Worm (Caenorhabditis elegans): ENCODE measurements around the gene W02F12.2.

The W02F12.2 gene

ce11 chrV:6669520-6669919, 27.9 kb downstream of the W02F12.2 start, which contains the start of gene cest-28:
Gene cest-28, plus strand, starts transcription at chrV:6669820.
- no peak for TF ChIP-seq sea-1 (GFP tag; conservative IDR thresholded peaks at IDR 0.05)
- TF ChIP-seq ceh-36 (tag; optimal IDR thresholded peaks at IDR 0.05): no peak

DNA sequence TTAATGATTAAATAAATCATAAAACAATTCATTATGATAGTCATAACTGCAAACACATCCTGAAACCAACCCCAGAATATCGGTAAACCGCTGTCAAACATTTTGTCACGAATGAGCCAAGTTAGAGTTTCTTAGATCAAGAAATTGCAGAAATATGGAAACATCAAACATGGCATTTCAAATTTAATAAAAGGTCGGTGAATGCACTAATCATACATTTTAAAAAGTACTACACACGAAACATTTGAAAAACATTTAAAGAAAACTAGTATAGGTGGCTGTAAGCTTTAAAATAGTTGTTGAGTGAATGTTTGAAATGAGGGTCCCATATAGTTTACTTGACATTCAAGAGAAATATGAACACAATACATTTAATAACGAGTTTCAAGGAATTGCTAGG, 28.7 kb downstream of the W02F12.2 start, which contains the start of gene str-180:
str-180 (minus strand) TSS at position 101 of the 400 bp plus-strand sequence.
- TF ChIP-seq sea-1 (GFP tag; conservative IDR thresholded peaks at IDR 0.05): no peak
- TF ChIP-seq ceh-13 (GFP tag; optimal IDR thresholded peaks at IDR 0.05): no peak
- no peak for TF ChIP-seq tra-4 (tag; optimal IDR thresholded peaks at IDR 0.05)
- TF ChIP-seq hmg-4 (GFP tag; optimal IDR thresholded peaks at IDR 0.05): no peak
- no peak for TF ChIP-seq F13C5.2 (tag; optimal IDR thresholded peaks at IDR 0.05)
- TF ChIP-seq B0310.2 (tag; optimal IDR thresholded peaks at IDR 0.05): no peak
- no peak for TF ChIP-seq hnd-1 (tag; optimal IDR thresholded peaks at IDR 0.05)
- TF ChIP-seq ets-7 (tag; optimal IDR thresholded peaks at IDR 0.05): no peak
- no peak for TF ChIP-seq tbx-11 (GFP tag; IDR thresholded peaks at IDR 0.05)
- TF ChIP-seq flt-1 (GFP tag; IDR thresholded peaks at IDR 0.05): no peak
- TF ChIP-seq scrt-1 (GFP tag; IDR thresholded peaks at IDR 0.05): no peak
- TF ChIP-seq hmbx-1 (tag; optimal IDR thresholded peaks at IDR 0.05): no peak
- TF ChIP-seq tbx-37 (GFP tag; conservative IDR thresholded peaks at IDR 0.05): no peak
- TF ChIP-seq ceh-36 (tag; optimal IDR thresholded peaks at IDR 0.05): no peak
- TF ChIP-seq pes-1 (GFP tag; IDR thresholded peaks at IDR 0.05): no peak
- TF ChIP-seq ama-1 (optimal IDR thresholded peaks at IDR 0.05): no peak

ce11 chrV:6666557-6666956, 30.9 kb downstream of the W02F12.2 start:
- TF ChIP-seq flt-1 (GFP tag; IDR thresholded peaks at IDR 0.05): no peak
- TF ChIP-seq tra-4 (tag; optimal IDR thresholded peaks at IDR 0.05): no peak
- TF ChIP-seq sea-1 (GFP tag; conservative IDR thresholded peaks at IDR 0.05): no peak
- TF ChIP-seq hmbx-1 (tag; optimal IDR thresholded peaks at IDR 0.05): no peak
- TF ChIP-seq hmg-4 (GFP tag; optimal IDR thresholded peaks at IDR 0.05): no peak
- TF ChIP-seq aly-1 (tag; optimal IDR thresholded peaks at IDR 0.05): no peak
- no peak for TF ChIP-seq scrt-1 (GFP tag; IDR thresholded peaks at IDR 0.05)
- TF ChIP-seq hnd-1 (tag; optimal IDR thresholded peaks at IDR 0.05): no peak
- no peak for TF ChIP-seq ets-7 (tag; optimal IDR thresholded peaks at IDR 0.05)
- TF ChIP-seq tbx-11 (GFP tag; IDR thresholded peaks at IDR 0.05): no peak

DNA sequence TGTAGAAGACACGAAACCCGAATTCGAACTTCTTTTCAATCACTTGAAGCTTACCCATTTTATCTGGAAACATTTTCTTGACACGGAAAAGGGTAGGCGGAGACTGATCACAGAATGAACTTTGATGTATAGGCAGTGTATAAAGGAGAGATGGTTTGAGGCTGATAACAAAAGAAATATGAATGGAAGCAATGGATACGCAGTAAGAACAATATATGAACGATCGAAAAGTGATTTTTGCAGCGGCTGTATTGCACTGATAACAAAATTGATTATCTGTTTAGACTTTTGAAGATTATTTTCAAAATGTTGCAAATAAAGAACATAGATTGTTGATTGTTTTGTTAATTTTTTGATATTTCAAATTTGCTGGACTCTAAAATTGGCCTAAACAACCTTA, 31.7 kb downstream of the W02F12.2 start, which contains the start of gene pmp-5:
pmp-5 (minus strand) TSS at position 63 of the 400 bp plus-strand sequence.
- no peak for TF ChIP-seq tbx-11 (GFP tag; IDR thresholded peaks at IDR 0.05)
- TF ChIP-seq scrt-1 (GFP tag; IDR thresholded peaks at IDR 0.05): no peak
- TF ChIP-seq sea-1 (GFP tag; conservative IDR thresholded peaks at IDR 0.05): no peak
- TF ChIP-seq aly-1 (tag; optimal IDR thresholded peaks at IDR 0.05): no peak
- no peak for TF ChIP-seq ceh-36 (tag; optimal IDR thresholded peaks at IDR 0.05)
- no peak for TF ChIP-seq hnd-1 (tag; optimal IDR thresholded peaks at IDR 0.05)
- no peak for TF ChIP-seq hmbx-1 (tag; optimal IDR thresholded peaks at IDR 0.05)
- no peak for TF ChIP-seq ceh-13 (GFP tag; optimal IDR thresholded peaks at IDR 0.05)
- TF ChIP-seq B0310.2 (tag; optimal IDR thresholded peaks at IDR 0.05): no peak
- TF ChIP-seq tra-4 (tag; optimal IDR thresholded peaks at IDR 0.05): no peak
- no peak for TF ChIP-seq pes-1 (GFP tag; IDR thresholded peaks at IDR 0.05)
- TF ChIP-seq ama-1 (optimal IDR thresholded peaks at IDR 0.05): no peak
- no peak for TF ChIP-seq F13C5.2 (tag; optimal IDR thresholded peaks at IDR 0.05)
- TF ChIP-seq ets-7 (tag; optimal IDR thresholded peaks at IDR 0.05): no peak
- TF ChIP-seq flt-1 (GFP tag; IDR thresholded peaks at IDR 0.05): no peak
- TF ChIP-seq hmg-4 (GFP tag; optimal IDR thresholded peaks at IDR 0.05): no peak
- no peak for TF ChIP-seq tbx-37 (GFP tag; conservative IDR thresholded peaks at IDR 0.05)

- no peak for TF ChIP-seq ceh-13 (GFP tag; optimal IDR thresholded peaks at IDR 0.05)
- no peak for TF ChIP-seq aly-1 (tag; optimal IDR thresholded peaks at IDR 0.05)
- TF ChIP-seq ets-7 (tag; optimal IDR thresholded peaks at IDR 0.05): no peak
- TF ChIP-seq B0310.2 (tag; optimal IDR thresholded peaks at IDR 0.05): no peak
- no peak for TF ChIP-seq tbx-11 (GFP tag; IDR thresholded peaks at IDR 0.05)
- TF ChIP-seq flt-1 (GFP tag; IDR thresholded peaks at IDR 0.05): no peak
- no peak for TF ChIP-seq scrt-1 (GFP tag; IDR thresholded peaks at IDR 0.05)
- TF ChIP-seq hmbx-1 (tag; optimal IDR thresholded peaks at IDR 0.05): no peak
- no peak for TF ChIP-seq ama-1 (optimal IDR thresholded peaks at IDR 0.05)
- TF ChIP-seq hnd-1 (tag; optimal IDR thresholded peaks at IDR 0.05): no peak
- TF ChIP-seq tbx-37 (GFP tag; conservative IDR thresholded peaks at IDR 0.05): no peak
- TF ChIP-seq tra-4 (tag; optimal IDR thresholded peaks at IDR 0.05): no peak
Observed at ce11 chrV:6662505-6662904, 34.9 kb downstream of the W02F12.2 start.

DNA sequence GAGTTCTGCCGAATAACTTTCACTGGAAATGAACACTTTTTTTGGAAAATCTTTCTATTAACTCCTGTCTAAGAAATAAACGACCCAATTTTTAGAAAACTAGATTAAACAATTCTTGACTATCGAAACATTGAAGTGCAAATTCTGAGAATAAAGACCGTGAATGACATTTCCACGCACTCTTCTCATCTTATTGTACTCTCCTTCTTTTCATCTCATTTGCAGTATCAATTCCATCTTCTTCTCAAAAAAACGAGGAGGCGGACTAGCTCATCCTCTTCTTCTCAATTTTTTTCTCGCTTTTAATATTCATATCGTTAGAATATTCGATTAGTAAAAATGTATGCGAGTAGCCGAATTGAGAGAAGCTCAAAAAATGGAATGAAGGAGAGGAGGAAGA, 35.8 kb downstream of the W02F12.2 start:
- TF ChIP-seq hmg-4 (GFP tag; optimal IDR thresholded peaks at IDR 0.05) (no peak), F13C5.2 (tag; optimal IDR thresholded peaks at IDR 0.05) (no peak), sea-1 (GFP tag; conservative IDR thresholded peaks at IDR 0.05) (no peak), ceh-36 (tag; optimal IDR thresholded peaks at IDR 0.05) (no peak), ceh-13 (GFP tag; optimal IDR thresholded peaks at IDR 0.05) (no peak), scrt-1 (GFP tag; IDR thresholded peaks at IDR 0.05) (no peak), ets-7 (tag; optimal IDR thresholded peaks at IDR 0.05) (no peak), tbx-37 (GFP tag; conservative IDR thresholded peaks at IDR 0.05) (no peak), hmbx-1 (tag; optimal IDR thresholded peaks at IDR 0.05) (no peak), pes-1 (GFP tag; IDR thresholded peaks at IDR 0.05) (no peak), tbx-11 (GFP tag; IDR thresholded peaks at IDR 0.05) (no peak), B0310.2 (tag; optimal IDR thresholded peaks at IDR 0.05) (no peak), flt-1 (GFP tag; IDR thresholded peaks at IDR 0.05) (no peak), tra-4 (tag; optimal IDR thresholded peaks at IDR 0.05) (no peak), aly-1 (tag; optimal IDR thresholded peaks at IDR 0.05) (no peak)

DNA sequence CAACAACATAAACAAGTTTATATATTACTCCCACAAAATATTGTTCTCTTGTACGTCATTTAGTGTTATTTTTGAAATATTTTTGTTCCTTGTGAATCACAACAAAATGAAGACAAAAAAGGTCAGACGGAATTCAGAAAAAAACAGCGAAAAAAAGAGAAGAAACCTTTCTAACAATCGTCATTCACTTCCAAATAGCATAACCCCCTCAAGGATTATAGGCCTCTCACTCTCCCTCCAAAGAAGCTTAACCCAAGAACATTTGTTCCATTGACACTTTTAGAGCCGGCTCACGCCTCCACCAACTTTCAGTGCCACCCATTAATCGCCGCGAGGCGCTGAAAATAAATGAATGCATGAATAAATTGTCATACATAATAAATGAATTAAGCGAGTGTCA, 37.9 kb downstream of the W02F12.2 start:
- TF ChIP-seq ceh-36 (tag; optimal IDR thresholded peaks at IDR 0.05) (no peak), pes-1 (GFP tag; IDR thresholded peaks at IDR 0.05) (no peak), scrt-1 (GFP tag; IDR thresholded peaks at IDR 0.05) (no peak), tbx-37 (GFP tag; conservative IDR thresholded peaks at IDR 0.05) (no peak), ceh-13 (GFP tag; optimal IDR thresholded peaks at IDR 0.05) (no peak), B0310.2 (tag; optimal IDR thresholded peaks at IDR 0.05) (no peak), aly-1 (tag; optimal IDR thresholded peaks at IDR 0.05) (no peak), sea-1 (GFP tag; conservative IDR thresholded peaks at IDR 0.05) (no peak), tra-4 (tag; optimal IDR thresholded peaks at IDR 0.05) (no peak), hnd-1 (tag; optimal IDR thresholded peaks at IDR 0.05) (no peak), F13C5.2 (tag; optimal IDR thresholded peaks at IDR 0.05) (no peak), tbx-11 (GFP tag; IDR thresholded peaks at IDR 0.05) (no peak), hmg-4 (GFP tag; optimal IDR thresholded peaks at IDR 0.05) (no peak), hmbx-1 (tag; optimal IDR thresholded peaks at IDR 0.05) (no peak), flt-1 (GFP tag; IDR thresholded peaks at IDR 0.05) (no peak), ama-1 (optimal IDR thresholded peaks at IDR 0.05) (no peak), ets-7 (tag; optimal IDR thresholded peaks at IDR 0.05) (no peak)
